Worm (Caenorhabditis elegans) whole organism, late embryonic: Measurements from ENCODE around the gene ssp-33.

Experiments used
- K02D7.2 ChIP-seq: sonication (generic microtip); optimal IDR thresholded peaks from 2 replicates; lab custom pipeline; 2017; ENCODE audit warnings: mild to moderate bottlenecking, missing genetic modification characterization, missing compliant biosample characterization
- K09A11.1 ChIP-seq: sonication (generic microtip); optimal IDR thresholded peaks from 2 replicates; lab custom pipeline; 2017; ENCODE audit warnings: antibody characterized with exemption, mild to moderate bottlenecking, missing genetic modification characterization, missing compliant biosample characterization; ENCODE audit not compliant: insufficient read depth
- ama-1 ChIP-seq: fragments of 150-350 bp; optimal IDR thresholded peaks from 2 replicates; lab custom pipeline; 2014
- ceh-6 ChIP-seq: fragments of 200-800 bp; sonication (Bioruptor generic); optimal IDR thresholded peaks from 2 replicates; lab custom pipeline; 2018; ENCODE audit warnings: mild to moderate bottlenecking, missing genetic modification characterization, missing compliant biosample characterization
- ceh-9 ChIP-seq: sonication (generic microtip); optimal IDR thresholded peaks from 2 replicates; lab custom pipeline; 2016; ENCODE audit warnings: mild to moderate bottlenecking, missing genetic modification characterization, inconsistent platforms, missing compliant biosample characterization
- che-1 ChIP-seq: sonication (generic microtip); optimal IDR thresholded peaks from 2 replicates; lab custom pipeline; 2016; ENCODE audit warnings: mild to moderate bottlenecking, missing genetic modification characterization, missing compliant biosample characterization
- dmd-4 ChIP-seq: sonication (generic microtip); optimal IDR thresholded peaks from 2 replicates; lab custom pipeline; 2016; ENCODE audit warnings: borderline replicate concordance, missing genetic modification characterization, missing compliant biosample characterization
- fkh-6 ChIP-seq: sonication (generic microtip); optimal IDR thresholded peaks from 2 replicates; lab custom pipeline; 2016; ENCODE audit warnings: missing genetic modification characterization, missing compliant biosample characterization
- hlh-6 ChIP-seq: sonication (generic microtip); optimal IDR thresholded peaks from 2 replicates; lab custom pipeline; 2016; ENCODE audit warnings: missing genotype, missing genetic modification characterization, missing compliant biosample characterization
- nhr-11 ChIP-seq: fragments of 150-350 bp; optimal IDR thresholded peaks from 2 replicates; lab custom pipeline; 2014; ENCODE audit warnings: missing biosample characterization, missing genetic modification characterization
- npax-4 ChIP-seq: sonication (generic microtip); optimal IDR thresholded peaks from 2 replicates; lab custom pipeline; 2016; ENCODE audit warnings: missing genetic modification characterization, missing compliant biosample characterization
- syd-9 ChIP-seq: sonication (generic microtip); optimal IDR thresholded peaks from 2 replicates; lab custom pipeline; 2016; ENCODE audit warnings: mild to moderate bottlenecking, missing genetic modification characterization, moderate library complexity, missing compliant biosample characterization
- unc-55 ChIP-seq: sonication (generic microtip); optimal IDR thresholded peaks from 2 replicates; lab custom pipeline; 2017; ENCODE audit warnings: missing biosample characterization, missing genetic modification reagents, missing genetic modification characterization

- TF ChIP-seq npax-4 (tag; lab: Kevin White, UChicago) (no peak), ama-1 (lab: Kevin White, UChicago) (no peak), syd-9 (tag; lab: Kevin White, UChicago) (no peak), fkh-6 (tag; lab: Kevin White, UChicago) (no peak), hlh-6 (no peak), K09A11.1 (tag; lab: Kevin White, UChicago) (no peak), unc-55 (GFP tag; lab: Kevin White, UChicago) (no peak), che-1 (no peak), nhr-11 (tag; lab: Kevin White, UChicago) (no peak), ceh-6 (GFP tag; lab: Kevin White, UChicago) (no peak), dmd-4 (tag; lab: Kevin White, UChicago) (no peak), ceh-9 (no peak), K02D7.2 (tag; lab: Kevin White, UChicago) (no peak)
Observed at ce11 chrV:14716114-14716513, 4.9 kb downstream of the ssp-33 start, which contains the start of gene fbxa-147.
